Worm (Caenorhabditis elegans) whole organism, early embryonic: ENCODE data around the gene elt-2.
A peak's percentile ranks its signal among the peaks of the same experiment; 100 is the strongest.

Source experiments
- B0310.2 ChIP-seq: sonication (generic microtip); optimal IDR thresholded peaks from 2 replicates; lab custom pipeline; 2016; ENCODE audit warnings: mild to moderate bottlenecking, missing genetic modification characterization, missing compliant biosample characterization
- F13C5.2 ChIP-seq: sonication (generic microtip); optimal IDR thresholded peaks from 2 replicates; lab custom pipeline; 2017; ENCODE audit warnings: mild to moderate bottlenecking, missing genetic modification characterization, inconsistent platforms, missing compliant biosample characterization
- aly-1 ChIP-seq: sonication (generic microtip); optimal IDR thresholded peaks from 2 replicates; lab custom pipeline; 2016; ENCODE audit warnings: missing genetic modification characterization, missing compliant biosample characterization
- ama-1 ChIP-seq: fragments of 150-350 bp; optimal IDR thresholded peaks from 2 replicates; lab custom pipeline; 2014
- ceh-13 ChIP-seq: fragments of 200-800 bp; sonication (Bioruptor generic); optimal IDR thresholded peaks from 2 replicates; lab custom pipeline; 2018; ENCODE audit warnings: mild to moderate bottlenecking, missing genetic modification characterization, missing compliant biosample characterization
- ceh-36 ChIP-seq: sonication (generic microtip); optimal IDR thresholded peaks from 2 replicates; lab custom pipeline; 2016; ENCODE audit warnings: missing genetic modification characterization, inconsistent platforms, missing compliant biosample characterization
- ets-7 ChIP-seq: sonication (generic microtip); optimal IDR thresholded peaks from 2 replicates; lab custom pipeline; 2016; ENCODE audit warnings: missing genotype, missing genetic modification characterization, missing compliant biosample characterization
- flt-1 ChIP-seq: fragments of 200-800 bp; sonication (Bioruptor generic); IDR thresholded peaks from 2 replicates; pipeline ENCODE4 v1.3.6; 2022; ENCODE audit warnings: missing genetic modification characterization, missing compliant biosample characterization
- hmbx-1 ChIP-seq: sonication (generic microtip); optimal IDR thresholded peaks from 2 replicates; lab custom pipeline; 2016; ENCODE audit warnings: mild to moderate bottlenecking, missing genetic modification characterization, missing compliant biosample characterization
- hmg-4 ChIP-seq: fragments of 200-800 bp; sonication (Bioruptor generic); optimal IDR thresholded peaks from 2 replicates; lab custom pipeline; 2018; ENCODE audit warnings: mild to moderate bottlenecking, missing genetic modification characterization, missing compliant biosample characterization
- hnd-1 ChIP-seq: sonication (generic microtip); optimal IDR thresholded peaks from 2 replicates; lab custom pipeline; 2016; ENCODE audit warnings: missing genetic modification characterization, missing compliant biosample characterization
- pes-1 ChIP-seq: fragments of 200-800 bp; sonication (Bioruptor generic); IDR thresholded peaks from 2 replicates; pipeline ENCODE4 v1.3.6; 2022; ENCODE audit warnings: missing genetic modification reagents, missing genetic modification characterization, missing compliant biosample characterization
- scrt-1 ChIP-seq: fragments of 200-800 bp; sonication (Bioruptor generic); IDR thresholded peaks from 2 replicates; pipeline ENCODE4 v1.3.6; 2022; ENCODE audit warnings: missing genetic modification characterization, missing compliant biosample characterization
- sea-1 ChIP-seq: fragments of 200-800 bp; sonication (Bioruptor generic); conservative IDR thresholded peaks from 2 replicates; pipeline ENCODE4 v1.3.6; 2022; ENCODE audit warnings: missing genetic modification characterization, missing compliant biosample characterization
- tbx-11 ChIP-seq: fragments of 200-800 bp; sonication (Bioruptor generic); IDR thresholded peaks from 2 replicates; pipeline ENCODE4 v1.3.6; 2022; ENCODE audit warnings: missing genetic modification characterization, missing compliant biosample characterization
- tbx-37 ChIP-seq: fragments of 200-800 bp; sonication (Bioruptor generic); conservative IDR thresholded peaks from 2 replicates; pipeline ENCODE4 v1.3.6; 2022; ENCODE audit warnings: missing genetic modification reagents, missing genetic modification characterization, missing compliant biosample characterization
- tra-4 ChIP-seq: sonication (generic microtip); optimal IDR thresholded peaks from 2 replicates; lab custom pipeline; 2017; ENCODE audit warnings: missing genetic modification characterization, missing compliant biosample characterization

The elt-2 gene

ce11 chrX:10521313-10521712 lies 40.3 kb downstream of the elt-2 start, which contains the start of gene F14F3.4:
Gene F14F3.4, minus strand, starts transcription at chrX:10521413.
- TF ChIP-seq hmg-4 (GFP tag; lab: Kevin White, UChicago) (no peak), hmbx-1 (tag; lab: Kevin White, UChicago) (no peak), B0310.2 (no peak), tbx-11 (GFP tag; lab: Robert Waterston, UW) (no peak), ceh-36 (tag; lab: Kevin White, UChicago) (no peak), ceh-13 (no peak), F13C5.2 (tag; lab: Kevin White, UChicago) (no peak), flt-1 (no peak), scrt-1 (no peak), hnd-1 (tag; lab: Kevin White, UChicago) (no peak)

ce11 chrX:10524483-10524948 lies 43.5 kb downstream of the elt-2 start, which contains the start of the genes mboa-7 and git-1:
Gene mboa-7, minus strand, starts transcription at chrX:10524565.
Gene git-1, plus strand, starts transcription at chrX:10524898.
- TF ChIP-seq F13C5.2 (tag; lab: Kevin White, UChicago) (peak; percentile 45), tbx-11 (GFP tag; lab: Robert Waterston, UW) (0 out of 2 replicates have a peak, but pooled peaks have one; percentile 19), hmg-4 (GFP tag; lab: Kevin White, UChicago) (peak; percentile 49), pes-1 (no peak), hnd-1 (tag; lab: Kevin White, UChicago) (no peak), ceh-36 (tag; lab: Kevin White, UChicago) (no peak), scrt-1 (0 out of 2 replicates have a peak, but pooled peaks have one; percentile 34), aly-1 (no peak)

- TF ChIP-seq F13C5.2 (tag; lab: Kevin White, UChicago) (no peak), tbx-11 (GFP tag; lab: Robert Waterston, UW) (no peak)
Measured at ce11 chrX:10527414-10527813, 46.4 kb downstream of the elt-2 start.

ce11 chrX:10528993-10529392 lies 48.0 kb downstream of the elt-2 start, which contains the start of the genes F14F3.5 and slcf-1:
Gene F14F3.5, minus strand, starts transcription at chrX:10529226.
Gene slcf-1, plus strand, starts transcription at chrX:10529294.
- no peak for TF ChIP-seq pes-1
- TF ChIP-seq F13C5.2 (tag; lab: Kevin White, UChicago) = no peak
- no peak for TF ChIP-seq ets-7 (tag; lab: Kevin White, UChicago)
- no peak for TF ChIP-seq hnd-1 (tag; lab: Kevin White, UChicago)
- TF ChIP-seq flt-1 = no peak
- no peak for TF ChIP-seq ceh-13
- TF ChIP-seq ceh-36 (tag; lab: Kevin White, UChicago) = no peak
- no peak for TF ChIP-seq sea-1
- TF ChIP-seq tbx-11 (GFP tag; lab: Robert Waterston, UW) = no peak
- TF ChIP-seq aly-1 = no peak
- no peak for TF ChIP-seq scrt-1
- no peak for TF ChIP-seq tra-4 (tag; lab: Kevin White, UChicago)
- TF ChIP-seq hmg-4 (GFP tag; lab: Kevin White, UChicago) = no peak

ce11 chrX:10532180-10532833 lies 51.3 kb downstream of the elt-2 start:
- no peak for TF ChIP-seq hnd-1 (tag; lab: Kevin White, UChicago)
- TF ChIP-seq hmg-4 (GFP tag; lab: Kevin White, UChicago) = no peak
- TF ChIP-seq F13C5.2 (tag; lab: Kevin White, UChicago) = no peak
- no peak for TF ChIP-seq scrt-1
- TF ChIP-seq tbx-37 (GFP tag; lab: Robert Waterston, UW) = no peak
- no peak for TF ChIP-seq flt-1
- TF ChIP-seq sea-1 = no peak
- TF ChIP-seq ama-1 (lab: Kevin White, UChicago) = no peak
- no peak for TF ChIP-seq pes-1
